Fruit fly (Drosophila melanogaster): ENCODE results near the gene CG11381.

- TF ChIP-seq CG8478 (optimal IDR thresholded peaks at IDR 0.05) (no peak), CTCF (optimal IDR thresholded peaks at IDR 0.05) (no peak)
Observed at dm6 chrX:1249612-1250011, 46.0 kb downstream of the CG11381 start.
